Fruit fly (Drosophila melanogaster) whole organism, embryonic: Measurements from ENCODE around the gene CG4328.
A peak's percentile ranks its signal among the peaks of the same experiment; 100 is the strongest.

Experiments used
- B-H1 ChIP-seq: fragments of 200-800 bp; sonication (Bioruptor generic); IDR thresholded peaks from 3 replicates; pipeline ENCODE4 v1.3.6; 2022; ENCODE audit warnings: missing biosample characterization, missing genetic modification characterization
- BEAF-32 ChIP-seq: fragments of 200-800 bp; sonication (Bioruptor generic); optimal IDR thresholded peaks from 3 replicates; lab custom pipeline; 2017; ENCODE audit warnings: missing biosample characterization, missing genetic modification characterization, mild to moderate bottlenecking, moderate library complexity, missing genetic modification reagents
- CG11247 ChIP-seq: fragments of 200-800 bp; sonication (Bioruptor generic); IDR thresholded peaks from 2 replicates; pipeline ENCODE4 v1.3.6; 2022; ENCODE audit warnings: missing biosample characterization, missing genetic modification characterization
- CG11504 ChIP-seq: fragments of 200-800 bp; sonication (Bioruptor generic); optimal IDR thresholded peaks from 3 replicates; lab custom pipeline; 2019; ENCODE audit warnings: missing biosample characterization, mild to moderate bottlenecking, missing genetic modification characterization, moderate library complexity
- CG12659 ChIP-seq: fragments of 200-800 bp; sonication (Bioruptor generic); optimal IDR thresholded peaks from 3 replicates; lab custom pipeline; 2017; ENCODE audit warnings: mild to moderate bottlenecking, missing biosample characterization, missing genetic modification reagents, missing genetic modification characterization
- CG14860 ChIP-seq: fragments of 200-800 bp; sonication (Bioruptor generic); IDR thresholded peaks from 3 replicates; pipeline ENCODE4 v1.3.6; 2022; ENCODE audit warnings: missing biosample characterization, missing genetic modification characterization; ENCODE audit not compliant: partially characterized antibody
- CG1603 ChIP-seq: fragments of 200-800 bp; sonication (Bioruptor generic); optimal IDR thresholded peaks from 2 replicates; lab custom pipeline; 2019; ENCODE audit warnings: missing biosample characterization, mild to moderate bottlenecking, missing genetic modification characterization, moderate library complexity
- CG16779 ChIP-seq: fragments of 200-800 bp; sonication (Bioruptor generic); IDR thresholded peaks from 2 replicates; pipeline ENCODE4 v1.3.6; 2022; ENCODE audit warnings: missing biosample characterization, missing genetic modification characterization
- CG17186 ChIP-seq: fragments of 200-800 bp; sonication (Bioruptor generic); optimal IDR thresholded peaks from 3 replicates; lab custom pipeline; 2017; ENCODE audit warnings: missing biosample characterization, missing genetic modification reagents, missing genetic modification characterization
- CG17328 ChIP-seq: fragments of 200-800 bp; sonication (Bioruptor generic); IDR thresholded peaks from 2 replicates; pipeline ENCODE4 v1.3.6; 2022; ENCODE audit warnings: missing biosample characterization, missing genetic modification characterization
- CG17359 ChIP-seq: fragments of 200-800 bp; sonication (Bioruptor generic); optimal IDR thresholded peaks from 3 replicates; lab custom pipeline; 2018; ENCODE audit warnings: missing biosample characterization, mild to moderate bottlenecking, missing genetic modification characterization, moderate library complexity
- CG2678 ChIP-seq: fragments of 200-800 bp; sonication (Bioruptor generic); optimal IDR thresholded peaks from 3 replicates; lab custom pipeline; 2019; ENCODE audit warnings: missing biosample characterization, mild to moderate bottlenecking, missing genetic modification characterization, moderate library complexity
- CG2875 ChIP-seq: fragments of 200-800 bp; sonication (Bioruptor generic); optimal IDR thresholded peaks from 2 replicates; lab custom pipeline; 2017; ENCODE audit warnings: missing biosample characterization, mild to moderate bottlenecking, missing genetic modification characterization, missing genetic modification reagents
- CG30020 ChIP-seq: fragments of 200-800 bp; optimal IDR thresholded peaks from 2 replicates; lab custom pipeline; 2019; ENCODE audit warnings: missing biosample characterization, mild to moderate bottlenecking, missing genetic modification characterization, moderate library complexity
- CG4282 ChIP-seq: fragments of 200-800 bp; sonication (Bioruptor generic); optimal IDR thresholded peaks from 2 replicates; lab custom pipeline; 2016; ENCODE audit warnings: missing biosample characterization, missing genetic modification characterization
- CG4328 ChIP-seq: fragments of 200-800 bp; sonication (Bioruptor generic); optimal IDR thresholded peaks from 3 replicates; lab custom pipeline; 2017; ENCODE audit warnings: missing biosample characterization, missing genetic modification reagents, missing genetic modification characterization
- CG4730 ChIP-seq: fragments of 200-800 bp; sonication (Bioruptor generic); IDR thresholded peaks from 2 replicates; pipeline ENCODE4 v1.3.6; 2022; ENCODE audit warnings: missing biosample characterization, missing genetic modification characterization
- CG5953 ChIP-seq: fragments of 200-800 bp; sonication (Bioruptor generic); IDR thresholded peaks from 2 replicates; pipeline ENCODE4 v1.3.6; 2022; ENCODE audit warnings: missing biosample characterization, missing genetic modification characterization
- CG6791 ChIP-seq: fragments of 200-800 bp; sonication (Bioruptor generic); IDR thresholded peaks from 3 replicates; pipeline ENCODE4 v1.3.6; 2022; ENCODE audit warnings: missing biosample characterization, missing genetic modification characterization; ENCODE audit not compliant: partially characterized antibody
- CG7372 ChIP-seq: fragments of 200-800 bp; sonication (Bioruptor generic); IDR thresholded peaks from 2 replicates; pipeline ENCODE4 v1.3.6; 2022; ENCODE audit warnings: missing biosample characterization, missing genetic modification characterization
- CG9609 ChIP-seq: fragments of 200-800 bp; sonication (Bioruptor generic); optimal IDR thresholded peaks from 3 replicates; lab custom pipeline; 2016; ENCODE audit warnings: missing biosample characterization, missing genetic modification characterization
- CG9932 ChIP-seq: fragments of 200-800 bp; sonication (Bioruptor generic); IDR thresholded peaks from 2 replicates; pipeline ENCODE4 v1.3.6; 2022; ENCODE audit warnings: missing biosample characterization, missing genetic modification characterization
- CHES-1-like ChIP-seq: fragments of 200-800 bp; sonication (Bioruptor generic); optimal IDR thresholded peaks from 2 replicates; lab custom pipeline; 2016; ENCODE audit warnings: missing biosample characterization, missing genetic modification characterization
- Camta ChIP-seq: fragments of 200-800 bp; sonication (Bioruptor generic); optimal IDR thresholded peaks from 2 replicates; lab custom pipeline; 2016; ENCODE audit warnings: missing biosample characterization, missing genetic modification characterization
- Deaf1 ChIP-seq: fragments of 200-800 bp; optimal IDR thresholded peaks from 3 replicates; lab custom pipeline; 2019; ENCODE audit warnings: missing biosample characterization, mild to moderate bottlenecking, missing genetic modification characterization, moderate library complexity
- Doc2 ChIP-seq: fragments of 200-800 bp; sonication (Bioruptor generic); IDR thresholded peaks from 2 replicates; pipeline ENCODE4 v1.3.6; 2022; ENCODE audit warnings: missing biosample characterization, missing genetic modification characterization
- Doc3 ChIP-seq: fragments of 200-800 bp; sonication (Bioruptor generic); IDR thresholded peaks from 3 replicates; pipeline ENCODE4 v1.3.6; 2022; ENCODE audit warnings: missing biosample characterization, missing genetic modification characterization; ENCODE audit not compliant: partially characterized antibody
- Drgx ChIP-seq: fragments of 200-800 bp; sonication (Bioruptor generic); IDR thresholded peaks from 2 replicates; pipeline ENCODE4 v1.3.6; 2022; ENCODE audit warnings: missing biosample characterization, missing genetic modification characterization
- Eip74EF ChIP-seq, 2 experiments: fragments of 200-800 bp in 1 of 2; fragments of >200 bp in 1 of 2; sonication (Bioruptor generic) in 1 of 2; optimal IDR thresholded peaks; 2 replicates each; lab custom pipeline; 2017 to 2019; ENCODE audit warnings: missing biosample characterization in 2 of 2, missing genetic modification characterization in 2 of 2, mild to moderate bottlenecking in 1 of 2, moderate library complexity in 1 of 2
- HHEX ChIP-seq: fragments of 200-800 bp; sonication (Bioruptor generic); optimal IDR thresholded peaks from 3 replicates; lab custom pipeline; 2017; ENCODE audit warnings: missing biosample characterization, mild to moderate bottlenecking, missing genetic modification characterization, missing genetic modification reagents
- Nf-YA ChIP-seq: fragments of 200-800 bp; sonication (Bioruptor generic); IDR thresholded peaks from 2 replicates; pipeline ENCODE4 v1.3.6; 2022; ENCODE audit warnings: missing biosample characterization, missing genetic modification characterization
- NfI ChIP-seq: fragments of 200-800 bp; sonication (Bioruptor generic); optimal IDR thresholded peaks from 3 replicates; lab custom pipeline; 2018; ENCODE audit warnings: missing biosample characterization, mild to moderate bottlenecking, missing genetic modification characterization, moderate library complexity
- abd-A ChIP-seq: fragments of 200-800 bp; sonication (Bioruptor generic); optimal IDR thresholded peaks from 3 replicates; lab custom pipeline; 2019; ENCODE audit warnings: missing biosample characterization, mild to moderate bottlenecking, missing genetic modification characterization, moderate library complexity
- amos ChIP-seq: fragments of 200-800 bp; sonication (Bioruptor generic); IDR thresholded peaks from 2 replicates; pipeline ENCODE4 v1.3.6; 2022; ENCODE audit warnings: missing biosample characterization, missing genetic modification characterization; ENCODE audit not compliant: partially characterized antibody
- cato ChIP-seq: fragments of 200-800 bp; sonication (Bioruptor generic); optimal IDR thresholded peaks from 2 replicates; lab custom pipeline; 2016; ENCODE audit warnings: missing biosample characterization, missing genetic modification characterization, borderline replicate concordance
- chif ChIP-seq, 2 experiments: fragments of 200-800 bp; sonication (Bioruptor generic); optimal IDR thresholded peaks; 3 replicates each; lab custom pipeline; 2016; ENCODE audit warnings: missing biosample characterization in 2 of 2, missing genetic modification characterization in 2 of 2
- dm ChIP-seq: fragments of 200-800 bp; sonication (Bioruptor generic); optimal IDR thresholded peaks from 3 replicates; lab custom pipeline; 2016; ENCODE audit warnings: missing biosample characterization, missing genetic modification characterization
- fd64A ChIP-seq: fragments of 200-800 bp; sonication (Bioruptor generic); optimal IDR thresholded peaks from 3 replicates; lab custom pipeline; 2018; ENCODE audit warnings: missing biosample characterization, mild to moderate bottlenecking, missing genetic modification characterization
- ftz-f1 ChIP-seq: fragments of 200-800 bp; sonication (Bioruptor generic); optimal IDR thresholded peaks from 2 replicates; lab custom pipeline; 2016; ENCODE audit warnings: missing biosample characterization, missing genetic modification characterization
- grau ChIP-seq: fragments of 200-800 bp; optimal IDR thresholded peaks from 3 replicates; lab custom pipeline; 2019; ENCODE audit warnings: missing biosample characterization, mild to moderate bottlenecking, missing genetic modification characterization, moderate library complexity
- gsb-n ChIP-seq: fragments of 200-800 bp; sonication (Bioruptor generic); optimal IDR thresholded peaks from 3 replicates; lab custom pipeline; 2018; ENCODE audit warnings: missing biosample characterization, mild to moderate bottlenecking, missing genetic modification characterization
- insv ChIP-seq, 2 experiments: fragments of 200-800 bp; sonication (Bioruptor generic); optimal IDR thresholded peaks; 3 replicates each; lab custom pipeline; 2016 to 2018; ENCODE audit warnings: missing biosample characterization in 2 of 2, missing genetic modification characterization in 2 of 2
- kay ChIP-seq: fragments of 200-800 bp; sonication (Bioruptor generic); optimal IDR thresholded peaks from 2 replicates; lab custom pipeline; 2016; ENCODE audit warnings: missing biosample characterization, missing genetic modification characterization
- nmo ChIP-seq: fragments of 200-800 bp; sonication (Bioruptor generic); optimal IDR thresholded peaks from 2 replicates; lab custom pipeline; 2018; ENCODE audit warnings: missing biosample characterization, mild to moderate bottlenecking, missing genetic modification characterization, moderate library complexity
- repo ChIP-seq: fragments of 200-800 bp; sonication (Bioruptor generic); optimal IDR thresholded peaks from 2 replicates; lab custom pipeline; 2016; ENCODE audit warnings: missing biosample characterization, missing genetic modification characterization
- salm ChIP-seq: fragments of 200-800 bp; sonication (Bioruptor generic); optimal IDR thresholded peaks from 2 replicates; lab custom pipeline; 2018; ENCODE audit warnings: missing biosample characterization, mild to moderate bottlenecking, missing genetic modification characterization
- sim ChIP-seq: fragments of 200-800 bp; sonication (Bioruptor generic); IDR thresholded peaks from 2 replicates; pipeline ENCODE4 v1.3.6; 2022; ENCODE audit warnings: missing biosample characterization, missing genetic modification characterization
- ssp ChIP-seq: fragments of 200-800 bp; sonication (Bioruptor generic); IDR thresholded peaks from 2 replicates; pipeline ENCODE4 v1.3.6; 2022; ENCODE audit warnings: missing biosample characterization, missing genetic modification characterization
- tll ChIP-seq, 2 experiments: fragments of 200-800 bp in 1 of 2; fragments of >200 bp in 1 of 2; sonication (Bioruptor generic) in 1 of 2; optimal IDR thresholded peaks; 2 replicates each; lab custom pipeline; 2017 to 2019; ENCODE audit warnings: missing biosample characterization in 2 of 2, missing genetic modification characterization in 2 of 2, mild to moderate bottlenecking in 1 of 2, moderate library complexity in 1 of 2
- wek ChIP-seq: fragments of 200-800 bp; sonication (Bioruptor generic); optimal IDR thresholded peaks from 3 replicates; lab custom pipeline; 2018; ENCODE audit warnings: missing biosample characterization, mild to moderate bottlenecking, missing genetic modification characterization, moderate library complexity

The CG4328 gene

dm6 chr3L:12336339-12336738 lies 40.4 kb upstream of the CG4328 start, which contains the start of gene CG10418 (continued):
- TF ChIP-seq CG4282 (GFP tag; lab: Kevin White, UChicago) (no peak), fd64A (GFP tag; lab: Kevin White, UChicago) (no peak), CG11247 (GFP tag; lab: Robert Waterston, UW) (no peak), abd-A (tag; lab: Kevin White, UChicago) (peak; percentile 24), repo (no peak), BEAF-32 (GFP tag; lab: Kevin White, UChicago) (peak; percentile 91), dm (GFP tag; lab: Kevin White, UChicago) (peak; percentile 51), CG11504 (peak; percentile 60), CG9932 (GFP tag; lab: Robert Waterston, UW) (peak; percentile 59), Deaf1 (no peak), CG30020 (tag; lab: Kevin White, UChicago) (no peak), gsb-n (tag; lab: Kevin White, UChicago) (no peak), Camta (no peak), cato (GFP tag; lab: Kevin White, UChicago) (peak; percentile 18), grau (tag; lab: Kevin White, UChicago) (no peak), CG4730 (GFP tag; lab: Robert Waterston, UW) (no peak), CG12659 (GFP tag; lab: Kevin White, UChicago) (peak; percentile 49), NfI (no peak), Eip74EF (GFP tag; optimal IDR thresholded peaks at IDR 0.05; lab: Kevin White, UChicago) (no peak), ftz-f1 (GFP tag; lab: Kevin White, UChicago) (no peak), Doc2 (GFP tag; lab: Robert Waterston, UW) (no peak), salm (no peak), kay (GFP tag; lab: Kevin White, UChicago) (no peak), CHES-1-like (no peak), Drgx (no peak), tll (GFP tag; optimal IDR thresholded peaks at IDR 0.05; lab: Kevin White, UChicago) (no peak), CG4328 (GFP tag; lab: Kevin White, UChicago) (no peak), CG7372 (0 out of 2 replicates have a peak, but pooled peaks have one; percentile 16), wek (GFP tag; lab: Kevin White, UChicago) (no peak), CG6791 (peak; percentile 66; the same call in 2 of the 3 replicates), CG17359 (tag; lab: Kevin White, UChicago) (no peak), CG17328 (GFP tag; lab: Robert Waterston, UW) (0 out of 2 replicates have a peak, but pooled peaks have one; percentile 30), Doc3 (GFP tag; lab: Robert Waterston, UW) (peak; percentile 78), nmo (peak; percentile 85), CG14860 (GFP tag; lab: Robert Waterston, UW) (peak; percentile 80), CG17186 (GFP tag; lab: Kevin White, UChicago) (no peak), B-H1 (GFP tag; lab: Robert Waterston, UW) (no peak), CG2875 (GFP tag; lab: Kevin White, UChicago) (no peak), Nf-YA (GFP tag; lab: Robert Waterston, UW) (no peak), ssp (GFP tag; lab: Robert Waterston, UW) (peak; percentile 31; the same call in 1 of the 2 replicates), insv (GFP tag; optimal IDR thresholded peaks at IDR 0.05; lab: Kevin White, UChicago) (no peak), HHEX (GFP tag; lab: Kevin White, UChicago) (no peak), CG2678 (tag; lab: Kevin White, UChicago) (no peak), chif (GFP tag; optimal IDR thresholded peaks at IDR 0.05; lab: Kevin White, UChicago) (peak in 1 of 2 experiments; percentile 59), CG1603 (tag; lab: Kevin White, UChicago) (peak; percentile 55), sim (no peak), CG9609 (GFP tag; lab: Kevin White, UChicago) (peak; percentile 14), CG16779 (GFP tag; lab: Robert Waterston, UW) (no peak), CG5953 (GFP tag; lab: Robert Waterston, UW) (no peak), amos (peak; percentile 77)
